Worm (Caenorhabditis elegans) whole organism, early embryonic: ENCODE measurements around the gene sbsp-1.

Source experiments
- B0310.2 ChIP-seq: sonication (generic microtip); optimal IDR thresholded peaks from 2 replicates; lab custom pipeline; 2016; ENCODE audit warnings: mild to moderate bottlenecking, missing genetic modification characterization, missing compliant biosample characterization
- F13C5.2 ChIP-seq: sonication (generic microtip); optimal IDR thresholded peaks from 2 replicates; lab custom pipeline; 2017; ENCODE audit warnings: mild to moderate bottlenecking, missing genetic modification characterization, inconsistent platforms, missing compliant biosample characterization
- aly-1 ChIP-seq: sonication (generic microtip); optimal IDR thresholded peaks from 2 replicates; lab custom pipeline; 2016; ENCODE audit warnings: missing genetic modification characterization, missing compliant biosample characterization
- ama-1 ChIP-seq: fragments of 150-350 bp; optimal IDR thresholded peaks from 2 replicates; lab custom pipeline; 2014
- ceh-13 ChIP-seq: fragments of 200-800 bp; sonication (Bioruptor generic); optimal IDR thresholded peaks from 2 replicates; lab custom pipeline; 2018; ENCODE audit warnings: mild to moderate bottlenecking, missing genetic modification characterization, missing compliant biosample characterization
- ceh-36 ChIP-seq: sonication (generic microtip); optimal IDR thresholded peaks from 2 replicates; lab custom pipeline; 2016; ENCODE audit warnings: missing genetic modification characterization, inconsistent platforms, missing compliant biosample characterization
- ets-7 ChIP-seq: sonication (generic microtip); optimal IDR thresholded peaks from 2 replicates; lab custom pipeline; 2016; ENCODE audit warnings: missing genotype, missing genetic modification characterization, missing compliant biosample characterization
- flt-1 ChIP-seq: fragments of 200-800 bp; sonication (Bioruptor generic); IDR thresholded peaks from 2 replicates; pipeline ENCODE4 v1.3.6; 2022; ENCODE audit warnings: missing genetic modification characterization, missing compliant biosample characterization
- hmbx-1 ChIP-seq: sonication (generic microtip); optimal IDR thresholded peaks from 2 replicates; lab custom pipeline; 2016; ENCODE audit warnings: mild to moderate bottlenecking, missing genetic modification characterization, missing compliant biosample characterization
- hmg-4 ChIP-seq: fragments of 200-800 bp; sonication (Bioruptor generic); optimal IDR thresholded peaks from 2 replicates; lab custom pipeline; 2018; ENCODE audit warnings: mild to moderate bottlenecking, missing genetic modification characterization, missing compliant biosample characterization
- hnd-1 ChIP-seq: sonication (generic microtip); optimal IDR thresholded peaks from 2 replicates; lab custom pipeline; 2016; ENCODE audit warnings: missing genetic modification characterization, missing compliant biosample characterization
- pes-1 ChIP-seq: fragments of 200-800 bp; sonication (Bioruptor generic); IDR thresholded peaks from 2 replicates; pipeline ENCODE4 v1.3.6; 2022; ENCODE audit warnings: missing genetic modification reagents, missing genetic modification characterization, missing compliant biosample characterization
- scrt-1 ChIP-seq: fragments of 200-800 bp; sonication (Bioruptor generic); IDR thresholded peaks from 2 replicates; pipeline ENCODE4 v1.3.6; 2022; ENCODE audit warnings: missing genetic modification characterization, missing compliant biosample characterization
- sea-1 ChIP-seq: fragments of 200-800 bp; sonication (Bioruptor generic); conservative IDR thresholded peaks from 2 replicates; pipeline ENCODE4 v1.3.6; 2022; ENCODE audit warnings: missing genetic modification characterization, missing compliant biosample characterization
- tbx-11 ChIP-seq: fragments of 200-800 bp; sonication (Bioruptor generic); IDR thresholded peaks from 2 replicates; pipeline ENCODE4 v1.3.6; 2022; ENCODE audit warnings: missing genetic modification characterization, missing compliant biosample characterization
- tbx-37 ChIP-seq: fragments of 200-800 bp; sonication (Bioruptor generic); conservative IDR thresholded peaks from 2 replicates; pipeline ENCODE4 v1.3.6; 2022; ENCODE audit warnings: missing genetic modification reagents, missing genetic modification characterization, missing compliant biosample characterization
- tra-4 ChIP-seq: sonication (generic microtip); optimal IDR thresholded peaks from 2 replicates; lab custom pipeline; 2017; ENCODE audit warnings: missing genetic modification characterization, missing compliant biosample characterization

Gene sbsp-1

DNA sequence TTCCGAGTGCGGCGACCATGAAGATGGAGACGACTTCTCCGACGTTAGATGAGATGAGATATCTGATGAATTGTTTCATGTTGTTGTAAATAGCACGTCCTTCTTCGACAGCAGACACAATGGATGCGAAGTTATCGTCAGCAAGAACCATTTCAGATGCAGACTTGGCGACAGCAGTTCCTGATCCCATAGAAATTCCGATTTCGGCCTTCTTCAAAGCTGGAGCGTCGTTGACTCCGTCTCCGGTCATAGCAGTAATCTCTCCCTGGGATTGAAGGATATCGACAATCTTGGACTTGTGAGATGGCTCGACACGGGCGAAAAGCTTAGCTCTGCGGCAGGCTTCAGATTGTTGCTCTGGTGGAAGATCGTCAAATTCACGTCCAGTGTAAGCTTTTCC, 18.9 kb upstream of the sbsp-1 start:
- TF ChIP-seq F13C5.2 (tag; lab: Kevin White, UChicago): no peak
- TF ChIP-seq pes-1: no peak
- no peak for TF ChIP-seq hnd-1 (tag; lab: Kevin White, UChicago)
- TF ChIP-seq ama-1 (lab: Kevin White, UChicago): no peak
- TF ChIP-seq sea-1 (GFP tag; lab: Robert Waterston, UW): no peak
- TF ChIP-seq scrt-1: no peak
- no peak for TF ChIP-seq ets-7 (tag; lab: Kevin White, UChicago)

DNA sequence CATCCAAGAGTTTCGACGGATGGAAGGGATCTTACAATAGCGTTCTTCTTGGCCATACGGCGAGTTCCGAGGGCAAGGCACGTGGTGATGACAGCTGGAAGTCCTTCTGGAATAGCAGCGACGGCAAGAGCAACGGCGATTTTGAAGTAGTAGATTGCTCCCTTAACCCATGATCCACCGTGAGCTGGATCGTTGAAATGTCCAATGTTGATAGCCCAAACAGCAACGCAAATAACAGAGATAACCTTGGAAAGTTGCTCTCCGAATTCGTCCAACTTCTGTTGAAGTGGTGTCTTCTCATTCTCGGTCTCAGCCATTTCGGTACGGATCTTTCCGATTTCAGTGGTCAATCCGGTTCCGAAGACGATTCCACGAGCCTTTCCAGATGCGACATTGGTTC, 17.5 kb upstream of the sbsp-1 start:
- TF ChIP-seq tra-4 (no peak), B0310.2 (tag; lab: Kevin White, UChicago) (no peak), ets-7 (tag; lab: Kevin White, UChicago) (no peak), aly-1 (tag; lab: Kevin White, UChicago) (no peak)

DNA sequence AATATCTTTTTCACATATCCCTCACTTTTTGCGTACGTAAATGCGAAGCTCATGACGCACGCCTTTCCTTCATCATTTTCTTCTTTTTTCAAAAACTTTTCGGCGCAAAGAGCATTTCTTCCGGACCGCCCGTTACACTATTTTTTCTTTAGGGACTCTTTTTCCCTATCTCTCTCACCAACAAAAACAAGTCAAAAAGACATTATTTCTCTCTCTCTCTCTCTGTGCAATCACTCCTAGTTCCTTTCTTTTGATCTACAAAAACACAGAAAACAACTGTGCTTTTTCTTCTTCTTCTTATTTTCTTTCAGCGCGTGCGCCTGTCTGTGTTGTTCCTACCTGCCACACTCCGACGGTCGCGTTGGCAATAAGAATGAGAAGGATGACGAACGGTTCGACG, 16.7 kb upstream of the sbsp-1 start:
- TF ChIP-seq B0310.2 (tag; lab: Kevin White, UChicago): no peak
- no peak for TF ChIP-seq tbx-37
- TF ChIP-seq sea-1 (GFP tag; lab: Robert Waterston, UW): no peak
- no peak for TF ChIP-seq pes-1
- TF ChIP-seq F13C5.2 (tag; lab: Kevin White, UChicago): no peak
- no peak for TF ChIP-seq hmg-4
- no peak for TF ChIP-seq aly-1 (tag; lab: Kevin White, UChicago)
- TF ChIP-seq hmbx-1: no peak

DNA sequence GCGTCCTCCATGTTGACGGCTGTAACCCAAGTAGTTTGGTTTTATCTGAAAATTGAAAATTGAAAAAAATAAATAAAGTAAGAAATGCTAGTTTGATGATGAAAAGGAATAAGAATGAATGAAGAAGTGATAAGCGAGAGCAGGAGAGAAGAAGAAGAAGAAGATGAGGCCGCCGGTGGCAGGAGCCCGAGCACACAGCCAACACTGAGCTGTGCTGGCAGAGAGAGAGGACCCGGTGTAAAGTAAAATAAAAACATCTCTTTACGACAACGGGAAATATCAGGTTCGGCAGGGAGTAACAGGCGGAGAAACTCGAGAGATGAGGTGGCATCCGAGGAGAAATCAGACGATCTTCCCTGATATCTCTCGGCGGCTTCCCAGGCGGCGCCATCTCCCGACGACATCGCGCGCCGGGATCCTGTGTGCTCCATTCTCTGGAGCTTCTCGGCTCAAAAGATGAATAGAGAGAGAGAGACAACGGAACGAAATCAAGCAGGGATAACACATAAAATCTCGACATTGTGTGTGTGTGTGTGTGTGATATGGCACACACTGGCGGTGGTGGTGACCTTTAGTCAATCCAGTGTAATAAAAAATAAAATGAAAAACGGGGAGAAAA, 15.8 kb upstream of the sbsp-1 start, which contains the start of gene sca-1:
Gene sca-1 (minus strand): TSS at position 51 of the 619 bp plus-strand sequence.
- TF ChIP-seq ceh-36 (tag; lab: Kevin White, UChicago): no peak
- TF ChIP-seq tbx-37: no peak
- no peak for TF ChIP-seq aly-1 (tag; lab: Kevin White, UChicago)
- TF ChIP-seq hnd-1 (tag; lab: Kevin White, UChicago): no peak
- TF ChIP-seq B0310.2 (tag; lab: Kevin White, UChicago): no peak
- no peak for TF ChIP-seq hmbx-1
- no peak for TF ChIP-seq tra-4
- no peak for TF ChIP-seq F13C5.2 (tag; lab: Kevin White, UChicago)
- no peak for TF ChIP-seq flt-1 (GFP tag; lab: Robert Waterston, UW)
- no peak for TF ChIP-seq pes-1
- TF ChIP-seq ets-7 (tag; lab: Kevin White, UChicago): no peak
- TF ChIP-seq ceh-13 (GFP tag; lab: Kevin White, UChicago): no peak
- TF ChIP-seq tbx-11 (GFP tag; lab: Robert Waterston, UW): no peak
- no peak for TF ChIP-seq sea-1 (GFP tag; lab: Robert Waterston, UW)
- TF ChIP-seq hmg-4: no peak
- no peak for TF ChIP-seq ama-1 (lab: Kevin White, UChicago)
- no peak for TF ChIP-seq scrt-1

DNA sequence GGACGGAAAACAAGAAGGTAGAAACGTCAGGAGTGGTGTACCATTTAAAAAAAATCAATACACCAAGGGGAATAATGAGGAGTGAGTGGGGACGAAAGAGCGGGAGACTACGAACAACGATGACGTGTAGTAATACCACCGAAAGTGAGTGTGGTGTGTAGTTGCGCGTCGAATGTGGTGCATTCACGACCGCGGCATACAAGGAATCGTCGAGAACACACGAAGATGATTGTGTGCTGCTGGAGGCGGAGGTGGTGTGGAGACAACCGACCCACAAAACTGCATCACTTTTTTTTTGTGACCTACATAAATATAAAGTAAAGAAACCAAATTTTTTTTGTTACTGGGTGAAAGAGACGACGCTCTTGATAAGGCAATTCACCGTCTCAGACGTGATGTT, 14.4 kb upstream of the sbsp-1 start:
- no peak for TF ChIP-seq flt-1 (GFP tag; lab: Robert Waterston, UW)
- TF ChIP-seq hnd-1 (tag; lab: Kevin White, UChicago): no peak
- peak; percentile 59 for TF ChIP-seq hmg-4

DNA sequence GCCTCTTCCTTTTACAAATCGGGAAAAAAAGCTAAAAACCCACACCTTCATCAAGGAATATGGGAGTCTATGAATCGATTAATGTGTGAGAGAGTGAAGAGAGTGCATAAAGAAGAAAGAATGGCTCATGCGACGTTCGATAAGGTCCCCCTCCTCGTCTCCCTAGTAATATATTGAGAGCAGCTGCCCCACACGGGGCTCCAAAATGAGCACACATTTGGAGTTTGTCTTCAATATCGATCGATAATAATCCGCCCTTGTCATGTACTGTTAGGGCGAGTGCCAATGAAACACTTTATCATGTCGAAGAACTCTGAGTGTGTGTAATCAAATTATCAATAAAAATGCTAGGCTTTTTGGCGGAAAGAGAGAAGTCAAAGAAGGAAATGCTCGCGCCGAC, 13.5 kb upstream of the sbsp-1 start:
- TF ChIP-seq scrt-1 (no peak), hmbx-1 (no peak)

DNA sequence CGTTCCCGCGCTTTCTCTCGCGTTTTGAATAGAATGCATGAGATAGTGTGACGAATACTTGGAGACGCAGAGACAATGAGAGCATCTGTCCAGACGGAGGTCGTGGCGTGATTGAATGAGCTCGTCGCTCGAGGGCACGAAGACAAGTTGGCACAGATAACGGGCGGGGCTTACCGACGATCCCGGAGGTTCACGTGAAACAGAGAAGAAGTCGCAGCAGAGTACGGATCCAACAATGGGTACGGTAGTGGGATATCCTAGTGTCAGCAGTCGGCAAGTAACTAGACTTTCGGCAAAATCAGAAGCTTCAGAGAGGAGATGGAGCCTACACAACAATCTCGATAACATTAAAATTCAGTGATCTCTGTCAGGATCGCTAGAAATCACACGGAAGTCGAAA, 13.0 kb upstream of the sbsp-1 start:
- TF ChIP-seq hmg-4 (no peak), tbx-11 (GFP tag; lab: Robert Waterston, UW) (no peak), ama-1 (lab: Kevin White, UChicago) (no peak), ceh-13 (GFP tag; lab: Kevin White, UChicago) (no peak), aly-1 (tag; lab: Kevin White, UChicago) (no peak), hnd-1 (tag; lab: Kevin White, UChicago) (no peak), ets-7 (tag; lab: Kevin White, UChicago) (no peak), tbx-37 (no peak), sea-1 (GFP tag; lab: Robert Waterston, UW) (no peak), B0310.2 (tag; lab: Kevin White, UChicago) (no peak), flt-1 (GFP tag; lab: Robert Waterston, UW) (no peak), tra-4 (no peak), pes-1 (no peak), ceh-36 (tag; lab: Kevin White, UChicago) (no peak), hmbx-1 (no peak)

DNA sequence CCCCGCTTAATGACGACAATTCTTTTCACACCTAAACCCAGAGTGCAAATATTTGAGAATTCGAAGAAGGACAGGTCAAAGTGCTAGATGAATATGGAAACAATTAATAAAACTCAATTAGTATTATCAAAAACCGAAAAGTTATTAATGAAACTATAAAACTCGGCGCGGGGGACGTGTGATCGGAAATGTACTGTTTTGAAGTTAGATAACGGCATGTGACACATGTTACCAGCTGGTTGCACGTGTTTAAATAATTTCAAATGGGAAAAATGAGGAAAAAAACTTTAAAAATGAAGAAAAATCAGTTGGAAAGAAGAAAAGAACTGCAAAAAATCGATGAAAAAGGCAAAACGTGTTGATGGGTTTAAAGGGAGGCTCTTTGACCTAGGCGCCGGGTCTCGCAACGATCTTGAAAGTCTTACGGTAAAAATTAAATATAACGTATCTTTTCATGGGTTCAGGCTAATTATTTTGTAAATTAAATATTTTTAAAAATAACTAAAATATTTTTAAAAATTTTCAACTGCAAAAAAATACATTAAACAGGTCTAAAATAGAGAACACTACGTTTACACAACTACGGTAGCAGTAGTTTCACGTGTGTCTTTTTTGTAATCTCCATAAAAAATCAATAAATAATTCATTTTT, 12.0 kb upstream of the sbsp-1 start:
- TF ChIP-seq ets-7 (tag; lab: Kevin White, UChicago): no peak
- TF ChIP-seq ceh-36 (tag; lab: Kevin White, UChicago): no peak
- TF ChIP-seq hmbx-1: no peak
- TF ChIP-seq ama-1 (lab: Kevin White, UChicago): no peak
- no peak for TF ChIP-seq sea-1 (GFP tag; lab: Robert Waterston, UW)
- TF ChIP-seq pes-1: no peak
- TF ChIP-seq aly-1 (tag; lab: Kevin White, UChicago): no peak
- TF ChIP-seq tbx-37: no peak
- no peak for TF ChIP-seq ceh-13 (GFP tag; lab: Kevin White, UChicago)
- no peak for TF ChIP-seq tbx-11 (GFP tag; lab: Robert Waterston, UW)
- no peak for TF ChIP-seq hnd-1 (tag; lab: Kevin White, UChicago)
